Worm (Caenorhabditis elegans): ENCODE results near the gene B0391.14.

The B0391.14 gene

DNA sequence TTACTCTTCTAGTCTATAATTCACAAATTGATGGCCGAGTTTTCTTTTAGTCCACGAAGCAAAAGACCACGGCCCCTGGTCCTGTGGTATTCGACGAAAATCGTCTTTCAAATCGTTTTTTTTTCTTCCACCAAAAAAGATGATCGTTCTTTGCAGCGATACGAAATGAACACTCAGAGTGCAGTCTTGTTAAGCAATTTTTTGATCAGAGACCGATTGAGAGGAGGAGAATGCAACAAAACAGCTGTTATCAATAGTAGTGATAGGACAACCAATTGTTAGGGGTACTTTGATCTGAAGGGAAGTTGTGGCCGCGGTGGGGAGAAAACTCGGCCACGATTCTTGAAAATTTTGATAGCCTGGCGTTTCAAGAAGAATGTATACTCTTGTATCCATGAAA lies 35.7 kb downstream of the B0391.14 start:
- no peak for TF ChIP-seq irx-1 (tag; optimal IDR thresholded peaks at IDR 0.05)
- no peak for TF ChIP-seq hpl-2 (GFP tag; optimal IDR thresholded peaks at IDR 0.05)
- no peak for TF ChIP-seq fkh-10 (GFP tag; optimal IDR thresholded peaks at IDR 0.05)
- no peak for TF ChIP-seq nhr-28 (tag; optimal IDR thresholded peaks at IDR 0.05)
- TF ChIP-seq blmp-1 (tag; optimal IDR thresholded peaks at IDR 0.05): peak; percentile 43
- peak; percentile 7 for TF ChIP-seq xbp-1 (tag; optimal IDR thresholded peaks at IDR 0.05)
- no peak for TF ChIP-seq pax-3 (tag; optimal IDR thresholded peaks at IDR 0.05)
- TF ChIP-seq nhr-19 (GFP tag; conservative IDR thresholded peaks at IDR 0.05): peak; percentile 98
- TF ChIP-seq unc-30 (tag; optimal IDR thresholded peaks at IDR 0.05): no peak
- peak; percentile 45 for TF ChIP-seq nhr-85 (tag)
- TF ChIP-seq ztf-4 (tag; optimal IDR thresholded peaks at IDR 0.05): peak; percentile 59
- no peak for TF ChIP-seq mef-2 (tag; optimal IDR thresholded peaks at IDR 0.05)
- no peak for TF ChIP-seq fkh-8 (tag; optimal IDR thresholded peaks at IDR 0.05)
- no peak for TF ChIP-seq sup-37 (GFP tag; optimal IDR thresholded peaks at IDR 0.05)
- peak; percentile 86 for TF ChIP-seq nhr-71 (tag; optimal IDR thresholded peaks at IDR 0.05)
- no peak for TF ChIP-seq Y116A8C.19 (tag; optimal IDR thresholded peaks at IDR 0.05; ENCODE audit: borderline replicate concordance)
- TF ChIP-seq fkh-4 (tag; optimal IDR thresholded peaks at IDR 0.05; ENCODE audit: borderline replicate concordance): no peak
- peak; percentile 22 for TF ChIP-seq swsn-7 (tag; optimal IDR thresholded peaks at IDR 0.05)
- TF ChIP-seq nhr-90 (tag; optimal IDR thresholded peaks at IDR 0.05; ENCODE audit: poor library complexity): peak; percentile 35
- TF ChIP-seq elt-3 (tag; optimal IDR thresholded peaks at IDR 0.05): peak in 4 of 6 experiments; percentile 48 to 90 (median 60)
- peak; percentile 16 for TF ChIP-seq lir-3 (tag; optimal IDR thresholded peaks at IDR 0.05; ENCODE audit: poor library complexity)
- peak in 1 of 2 experiments; percentile 70 for TF ChIP-seq mdl-1 (tag; optimal IDR thresholded peaks at IDR 0.05)
- no peak for TF ChIP-seq skn-1 (tag; optimal IDR thresholded peaks at IDR 0.05)
- TF ChIP-seq lin-39 (tag; optimal IDR thresholded peaks at IDR 0.05): peak; percentile 47
- no peak for TF ChIP-seq mab-9 (GFP tag; IDR thresholded peaks at IDR 0.05)
- peak; percentile 54 for TF ChIP-seq snu-23 (GFP tag; optimal IDR thresholded peaks at IDR 0.05)
- TF ChIP-seq F16B12.6 (tag; optimal IDR thresholded peaks at IDR 0.05): no peak
- no peak for TF ChIP-seq alr-1 (tag; optimal IDR thresholded peaks at IDR 0.05; ENCODE audit: borderline replicate concordance)
- TF ChIP-seq nhr-77 (tag; optimal IDR thresholded peaks at IDR 0.05): no peak
- no peak for TF ChIP-seq isw-1 (GFP tag; IDR thresholded peaks at IDR 0.05)
- peak in 1 of 2 experiments; percentile 35 for TF ChIP-seq efl-1 (optimal IDR thresholded peaks at IDR 0.05)
- TF ChIP-seq efl-1 (GFP tag; optimal IDR thresholded peaks at IDR 0.05 in 1 of 2): peak; percentile 23 to 82
- TF ChIP-seq nhr-76 (tag; optimal IDR thresholded peaks at IDR 0.05): no peak
- peak; percentile 52 for TF ChIP-seq unc-130 (tag; optimal IDR thresholded peaks at IDR 0.05)
- TF ChIP-seq jun-1 (tag; optimal IDR thresholded peaks at IDR 0.05): no peak
- no peak for TF ChIP-seq ceh-88 (GFP tag; IDR thresholded peaks at IDR 0.05)
- TF ChIP-seq egl-27 (tag; optimal IDR thresholded peaks at IDR 0.05): no peak
- TF ChIP-seq C16A3.4 (tag; optimal IDR thresholded peaks at IDR 0.05): peak; percentile 18
- peak; percentile 72 for TF ChIP-seq lin-14 (GFP tag; optimal IDR thresholded peaks at IDR 0.05)
- TF ChIP-seq efl-3 (GFP tag; optimal IDR thresholded peaks at IDR 0.05): no peak
- TF ChIP-seq nhr-47 (tag; optimal IDR thresholded peaks at IDR 0.05): peak; percentile 40
- peak; percentile 87 for TF ChIP-seq rnt-1 (tag; optimal IDR thresholded peaks at IDR 0.05)
- TF ChIP-seq sptf-1 (tag; optimal IDR thresholded peaks at IDR 0.05): no peak
- no peak for TF ChIP-seq sox-4 (tag; optimal IDR thresholded peaks at IDR 0.05)
- TF ChIP-seq hlh-4 (tag; optimal IDR thresholded peaks at IDR 0.05): no peak
- no peak for TF ChIP-seq dsc-1 (tag; optimal IDR thresholded peaks at IDR 0.05)
- TF ChIP-seq C04F5.9 (tag; optimal IDR thresholded peaks at IDR 0.05): no peak
- peak in 1 of 2 experiments; percentile 78 for TF ChIP-seq lin-35 (GFP tag; optimal IDR thresholded peaks at IDR 0.05)
- peak; percentile 93 for TF ChIP-seq nhr-20 (tag; optimal IDR thresholded peaks at IDR 0.05)
- TF ChIP-seq elt-2 (tag; optimal IDR thresholded peaks at IDR 0.05): peak; percentile 64
- no peak for TF ChIP-seq ceh-82 (tag; optimal IDR thresholded peaks at IDR 0.05)
- peak; percentile 36 to 48 for TF ChIP-seq lsy-2 (tag; optimal IDR thresholded peaks at IDR 0.05)
- TF ChIP-seq tbx-2 (tag; optimal IDR thresholded peaks at IDR 0.05): peak; percentile 45
- TF ChIP-seq zag-1 (tag; optimal IDR thresholded peaks at IDR 0.05): no peak

Measured in whole organism, L1 larva.